Worm (Caenorhabditis elegans) whole organism, young adult: Measurements from ENCODE around the gene str-84.

Source experiments
- F10E7.11 ChIP-seq: sonication (generic microtip); optimal IDR thresholded peaks from 2 replicates; lab custom pipeline; 2017; ENCODE audit warnings: mild to moderate bottlenecking, missing genetic modification characterization, moderate library complexity, missing compliant biosample characterization
- K12H6.12 ChIP-seq: fragments of 200-800 bp; sonication (Bioruptor generic); optimal IDR thresholded peaks from 2 replicates; lab custom pipeline; 2018; ENCODE audit warnings: mild to moderate bottlenecking, missing genetic modification characterization, missing compliant biosample characterization
- ceh-100 ChIP-seq: fragments of 200-800 bp; sonication (Bioruptor generic); IDR thresholded peaks from 2 replicates; pipeline ENCODE4 v1.3.6; 2022; ENCODE audit warnings: missing genetic modification reagents, missing genetic modification characterization, missing compliant biosample characterization
- chd-7 ChIP-seq: sonication (generic microtip); optimal IDR thresholded peaks from 2 replicates; lab custom pipeline; 2016; ENCODE audit warnings: mild to moderate bottlenecking, missing genetic modification characterization, moderate library complexity, missing compliant biosample characterization
- dpl-1 ChIP-seq: fragments of 150-350 bp; optimal IDR thresholded peaks from 2 replicates; lab custom pipeline; 2014; ENCODE audit warnings: missing biosample characterization, missing genetic modification reagents, missing genetic modification characterization
- egl-44 ChIP-seq: fragments of 200-800 bp; sonication (Bioruptor generic); IDR thresholded peaks from 2 replicates; pipeline ENCODE4 v1.3.6; 2022; ENCODE audit warnings: missing genetic modification reagents, missing genetic modification characterization, missing compliant biosample characterization
- hlh-26 ChIP-seq: fragments of 200-800 bp; sonication (Bioruptor generic); conservative IDR thresholded peaks from 2 replicates; pipeline ENCODE4 v1.3.6; 2022; ENCODE audit warnings: missing genetic modification reagents, missing genetic modification characterization, missing compliant biosample characterization
- hmg-20 ChIP-seq: fragments of 200-800 bp; sonication (Bioruptor generic); IDR thresholded peaks from 2 replicates; pipeline ENCODE4 v1.3.6; 2022; ENCODE audit warnings: missing genetic modification reagents, missing genetic modification characterization, missing compliant biosample characterization
- tbx-9 ChIP-seq: sonication (generic microtip); optimal IDR thresholded peaks from 2 replicates; lab custom pipeline; 2016; ENCODE audit warnings: borderline replicate concordance, missing genetic modification characterization, inconsistent platforms, missing compliant biosample characterization
- unc-62 ChIP-seq: fragments of 150-350 bp; optimal IDR thresholded peaks from 2 replicates; lab custom pipeline; 2014; ENCODE audit warnings: missing biosample characterization, missing genetic modification reagents, missing genetic modification characterization

DNA sequence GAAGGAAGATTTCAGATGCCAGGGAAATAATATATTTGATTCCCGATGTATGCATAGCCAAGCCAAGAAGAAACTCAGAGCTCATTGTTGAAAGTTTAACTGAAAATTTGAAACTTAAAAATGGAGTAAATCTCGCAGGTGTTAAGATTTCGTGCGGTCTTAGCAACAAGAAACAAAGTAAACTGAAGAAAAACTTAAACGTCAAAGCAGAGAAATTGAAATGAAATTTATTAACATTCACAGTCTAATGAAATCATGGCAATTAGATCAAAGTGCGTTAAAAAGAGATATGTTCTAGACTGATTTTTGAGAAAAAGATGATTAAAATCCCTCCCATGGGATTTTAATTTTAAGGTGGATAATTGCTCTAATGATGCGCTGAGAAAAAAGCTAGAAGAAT, at the start of gene str-84:
- TF ChIP-seq egl-44 (GFP tag; lab: Robert Waterston, UW): no peak
- TF ChIP-seq tbx-9 (tag; lab: Kevin White, UChicago): no peak
- TF ChIP-seq chd-7 (tag; lab: Kevin White, UChicago): no peak
- no peak for TF ChIP-seq ceh-100 (GFP tag; lab: Robert Waterston, UW)
- no peak for TF ChIP-seq dpl-1 (GFP tag; lab: Kevin White, UChicago)
- TF ChIP-seq F10E7.11 (tag; lab: Kevin White, UChicago): no peak
- TF ChIP-seq hmg-20 (GFP tag; lab: Robert Waterston, UW): no peak
- no peak for TF ChIP-seq unc-62 (GFP tag; lab: Kevin White, UChicago)
- no peak for TF ChIP-seq K12H6.12 (tag; lab: Kevin White, UChicago)
- no peak for TF ChIP-seq hlh-26 (GFP tag; lab: Robert Waterston, UW)
